Worm (Caenorhabditis elegans) whole organism, young adult: ENCODE data around the gene srz-6.

Experiments used
- C06A6.2 ChIP-seq: fragments of 200-800 bp; sonication (Bioruptor generic); conservative IDR thresholded peaks from 2 replicates; pipeline ENCODE4 v1.3.6; 2022; ENCODE audit warnings: missing genetic modification characterization, missing compliant biosample characterization
- F55B11.4 ChIP-seq: sonication (generic microtip); optimal IDR thresholded peaks from 2 replicates; lab custom pipeline; 2016; ENCODE audit warnings: missing compliant biosample characterization, missing genetic modification characterization, borderline replicate concordance; ENCODE audit not compliant: insufficient read depth
- T26A5.8 ChIP-seq: sonication (generic microtip); optimal IDR thresholded peaks from 2 replicates; lab custom pipeline; 2016; ENCODE audit warnings: missing genetic modification characterization, missing compliant biosample characterization
- cebp-2 ChIP-seq: fragments of 200-800 bp; sonication (Bioruptor generic); IDR thresholded peaks from 2 replicates; pipeline ENCODE4 v1.3.6; 2022; ENCODE audit warnings: missing genetic modification characterization, missing compliant biosample characterization
- ceh-79 ChIP-seq: sonication (generic microtip); optimal IDR thresholded peaks from 2 replicates; lab custom pipeline; 2017; ENCODE audit warnings: mild to moderate bottlenecking, missing genetic modification characterization, missing compliant biosample characterization
- lag-1 ChIP-seq: fragments of 200-800 bp; sonication (Bioruptor generic); IDR thresholded peaks from 2 replicates; pipeline ENCODE4 v1.3.6; 2022; ENCODE audit warnings: missing genetic modification reagents, missing genetic modification characterization, missing compliant biosample characterization
- let-607 ChIP-seq, 2 experiments: fragments of 200-800 bp in 1 of 2; sonication (Bioruptor generic) in 1 of 2; sonication (generic microtip) in 1 of 2; optimal IDR thresholded peaks; 2 replicates each; lab custom pipeline; 2016 to 2018; ENCODE audit warnings: mild to moderate bottlenecking in 2 of 2, missing compliant biosample characterization in 2 of 2, missing genetic modification characterization in 2 of 2, moderate library complexity in 2 of 2, missing genotype in 1 of 2
- madf-3 ChIP-seq: fragments of 200-800 bp; sonication (Bioruptor generic); IDR thresholded peaks from 2 replicates; pipeline ENCODE4 v1.3.6; 2022; ENCODE audit warnings: missing genetic modification reagents, missing genetic modification characterization, missing compliant biosample characterization
- sea-2 ChIP-seq: fragments of 200-800 bp; sonication (Bioruptor generic); IDR thresholded peaks from 2 replicates; pipeline ENCODE4 v1.3.6; 2022; ENCODE audit warnings: missing genetic modification characterization, missing compliant biosample characterization
- snpc-1.3 ChIP-seq: sonication (generic microtip); optimal IDR thresholded peaks from 2 replicates; lab custom pipeline; 2017; ENCODE audit warnings: missing genetic modification characterization, mild to moderate bottlenecking, missing compliant biosample characterization, antibody characterized with exemption, moderate library complexity, missing genotype, missing genetic modification reagents; ENCODE audit not compliant: insufficient read depth
- snpc-4 ChIP-seq, 5 experiments: fragments of 150-350 bp in 1 of 5; sonication (generic microtip) in 4 of 5; optimal IDR thresholded peaks; 2 replicates each; lab custom pipeline; 2014 to 2018; ENCODE audit warnings: missing genetic modification characterization in 5 of 5, missing biosample characterization in 3 of 5, antibody characterized with exemption in 2 of 5, mild to moderate bottlenecking in 2 of 5, missing compliant biosample characterization in 2 of 5, missing genotype in 2 of 5, moderate library complexity in 2 of 5, missing genetic modification reagents in 1 of 5
- somi-1 ChIP-seq: fragments of 200-800 bp; sonication (Bioruptor generic); optimal IDR thresholded peaks from 2 replicates; lab custom pipeline; 2018; ENCODE audit warnings: mild to moderate bottlenecking, missing genetic modification characterization, missing compliant biosample characterization
- unc-62 ChIP-seq: fragments of 150-350 bp; optimal IDR thresholded peaks from 2 replicates; lab custom pipeline; 2014; ENCODE audit warnings: missing biosample characterization, missing genetic modification reagents, missing genetic modification characterization
- zfh-2 ChIP-seq: fragments of 200-800 bp; sonication (Bioruptor generic); conservative IDR thresholded peaks from 2 replicates; pipeline ENCODE4 v1.3.6; 2022; ENCODE audit warnings: missing genetic modification reagents, missing genetic modification characterization, missing compliant biosample characterization

DNA sequence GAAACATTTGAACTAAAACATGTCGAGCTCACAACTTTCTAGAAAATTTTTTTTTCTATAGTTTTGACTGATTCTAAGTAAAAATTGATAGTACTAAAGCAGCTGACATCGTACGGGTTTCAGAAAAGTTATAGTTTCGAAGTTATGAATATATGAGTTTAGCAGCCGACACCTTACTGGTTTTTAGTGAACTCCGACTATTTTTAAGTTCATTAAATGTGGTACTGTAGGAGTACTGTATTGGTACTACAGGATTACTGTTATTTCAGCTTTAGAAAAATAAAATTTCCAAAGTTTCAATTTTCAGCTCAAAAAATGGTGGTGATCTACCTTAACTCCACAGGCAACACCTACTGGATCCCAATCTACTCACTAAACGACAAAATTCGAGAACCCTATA, 26.5 kb upstream of the srz-6 start, which contains the start of gene sre-37:
- no peak for TF ChIP-seq madf-3
- no peak for TF ChIP-seq zfh-2 (GFP tag; lab: Robert Waterston, UW)
- no peak for TF ChIP-seq let-607 (tag; optimal IDR thresholded peaks at IDR 0.05; lab: Kevin White, UChicago)
- TF ChIP-seq somi-1 (GFP tag; lab: Kevin White, UChicago), result no peak
- no peak for TF ChIP-seq unc-62
- TF ChIP-seq T26A5.8, result no peak
- TF ChIP-seq snpc-4 (GFP tag; optimal IDR thresholded peaks at IDR 0.05; lab: Kevin White, UChicago), result no peak
- TF ChIP-seq snpc-4 (tag; optimal IDR thresholded peaks at IDR 0.05; lab: Kevin White, UChicago), result no peak
- no peak for TF ChIP-seq C06A6.2
- TF ChIP-seq cebp-2 (GFP tag; lab: Robert Waterston, UW), result no peak
- TF ChIP-seq ceh-79 (tag; lab: Kevin White, UChicago), result no peak
- no peak for TF ChIP-seq sea-2 (GFP tag; lab: Robert Waterston, UW)
- TF ChIP-seq snpc-1.3 (tag; lab: Kevin White, UChicago), result no peak
- TF ChIP-seq lag-1 (GFP tag; lab: Robert Waterston, UW), result no peak
- TF ChIP-seq F55B11.4 (tag; lab: Kevin White, UChicago), result no peak
